Fruit fly (Drosophila melanogaster) whole organism, wandering third instar larva: Measurements from ENCODE around the gene NUCB1.

ENCODE experiments used
- Abd-B ChIP-seq: fragments of >200 bp; optimal IDR thresholded peaks from 2 replicates; lab custom pipeline; 2017; ENCODE audit warnings: missing biosample characterization, missing genetic modification characterization
- CG32264 ChIP-seq: fragments of 200-800 bp; sonication (Bioruptor generic); optimal IDR thresholded peaks from 2 replicates; lab custom pipeline; 2016; ENCODE audit warnings: missing biosample characterization, missing genetic modification characterization
- CrebA ChIP-seq: fragments of 200-800 bp; sonication (Bioruptor generic); optimal IDR thresholded peaks from 2 replicates; lab custom pipeline; 2016; ENCODE audit warnings: missing biosample characterization, mild to moderate bottlenecking, missing genetic modification characterization, borderline replicate concordance
- Dfd ChIP-seq: fragments of >200 bp; optimal IDR thresholded peaks from 2 replicates; lab custom pipeline; 2017; ENCODE audit warnings: missing biosample characterization, missing genetic modification characterization
- GATAd ChIP-seq: sonication (Bioruptor generic); optimal IDR thresholded peaks from 2 replicates; lab custom pipeline; 2016; ENCODE audit warnings: missing biosample characterization, missing genetic modification characterization
- HLH106 ChIP-seq: fragments of 200-800 bp; optimal IDR thresholded peaks from 3 replicates; lab custom pipeline; 2019; ENCODE audit warnings: missing biosample characterization, mild to moderate bottlenecking, missing genetic modification characterization, moderate library complexity
- Hnf4 ChIP-seq: fragments of 200-800 bp; sonication (Bioruptor generic); optimal IDR thresholded peaks from 2 replicates; lab custom pipeline; 2016; ENCODE audit warnings: missing biosample characterization, mild to moderate bottlenecking, missing genetic modification characterization
- Hr78 ChIP-seq: fragments of >200 bp; optimal IDR thresholded peaks from 2 replicates; lab custom pipeline; 2017; ENCODE audit warnings: missing biosample characterization, missing genetic modification characterization
- Hr83 ChIP-seq: fragments of 200-300 bp; sonication (Bioruptor generic); optimal IDR thresholded peaks from 2 replicates; lab custom pipeline; 2016; ENCODE audit warnings: missing biosample characterization, mild to moderate bottlenecking, missing genetic modification characterization, moderate library complexity; ENCODE audit not compliant: poor library complexity, severe bottlenecking
- Jra ChIP-seq: sonication (Bioruptor generic); optimal IDR thresholded peaks from 2 replicates; lab custom pipeline; 2016; ENCODE audit warnings: missing biosample characterization, missing genetic modification characterization
- Mio ChIP-seq: sonication (Bioruptor generic); optimal IDR thresholded peaks from 2 replicates; lab custom pipeline; 2016; ENCODE audit warnings: missing biosample characterization, missing genetic modification characterization
- N ChIP-seq: fragments of >200 bp; optimal IDR thresholded peaks from 2 replicates; lab custom pipeline; 2018; ENCODE audit warnings: missing biosample characterization, missing external identifiers, missing genetic modification characterization
- Rel ChIP-seq, 2 experiments: fragments of 200-800 bp; sonication (Bioruptor generic) in 1 of 2; optimal IDR thresholded peaks; 2 replicates in 1 of 2; 3 replicates in 1 of 2; lab custom pipeline; 2016 to 2019; ENCODE audit warnings: mild to moderate bottlenecking in 2 of 2, missing biosample characterization in 2 of 2, missing genetic modification characterization in 2 of 2, moderate library complexity in 1 of 2
- Vsx2 ChIP-seq: fragments of 200-300, 225-300 bp; sonication (Bioruptor generic); optimal IDR thresholded peaks from 2 replicates; lab custom pipeline; 2018; ENCODE audit warnings: missing biosample characterization, missing genetic modification characterization; ENCODE audit not compliant: partially characterized antibody
- br ChIP-seq: fragments of 200-800 bp; sonication (Bioruptor generic); optimal IDR thresholded peaks from 2 replicates; lab custom pipeline; 2016; ENCODE audit warnings: missing biosample characterization, missing genetic modification characterization
- brk ChIP-seq: fragments of 200-800 bp; sonication (Bioruptor generic); optimal IDR thresholded peaks from 2 replicates; lab custom pipeline; 2016; ENCODE audit warnings: missing biosample characterization, mild to moderate bottlenecking, missing genetic modification characterization
- dl ChIP-seq, 2 experiments: fragments of 175-275, 200-275 bp in 1 of 2; fragments of 200-275 bp in 1 of 2; sonication (Bioruptor generic); optimal IDR thresholded peaks; lab custom pipeline; 2018; ENCODE audit warnings: mild to moderate bottlenecking in 2 of 2, missing biosample characterization in 2 of 2, missing genetic modification characterization in 2 of 2, moderate library complexity in 2 of 2; ENCODE audit not compliant: partially characterized antibody in 2 of 2, insufficient read depth in 1 of 2
- dmrt93B ChIP-seq: fragments of 200-800 bp; sonication (Bioruptor generic); optimal IDR thresholded peaks from 2 replicates; lab custom pipeline; 2018; ENCODE audit warnings: missing biosample characterization, mild to moderate bottlenecking, missing genetic modification characterization
- dsf ChIP-seq: sonication (Bioruptor generic); optimal IDR thresholded peaks from 2 replicates; lab custom pipeline; 2016; ENCODE audit warnings: missing biosample characterization, missing genetic modification characterization, borderline replicate concordance
- ey ChIP-seq: fragments of 200-800 bp; sonication (Bioruptor generic); optimal IDR thresholded peaks from 2 replicates; lab custom pipeline; 2016; ENCODE audit warnings: missing biosample characterization, missing genetic modification characterization
- foxo ChIP-seq, 2 experiments: fragments of 200-800 bp; sonication (Bioruptor generic); optimal IDR thresholded peaks; 2 replicates in 1 of 2; 3 replicates in 1 of 2; lab custom pipeline; 2016 to 2017; ENCODE audit warnings: missing biosample characterization in 2 of 2, missing genetic modification characterization in 2 of 2
- h ChIP-seq: fragments of 200-800 bp; sonication (Bioruptor generic); optimal IDR thresholded peaks from 3 replicates; lab custom pipeline; 2016; ENCODE audit warnings: missing biosample characterization, mild to moderate bottlenecking, missing genetic modification characterization
- jim ChIP-seq: fragments of 175-275, 200-325 bp; sonication (Bioruptor generic); optimal IDR thresholded peaks from 2 replicates; lab custom pipeline; 2016; ENCODE audit warnings: missing biosample characterization, mild to moderate bottlenecking, missing genetic modification characterization
- pan ChIP-seq: fragments of >200 bp; optimal IDR thresholded peaks from 2 replicates; lab custom pipeline; 2017
- psq ChIP-seq: fragments of 200-800 bp; sonication (Bioruptor generic); optimal IDR thresholded peaks from 3 replicates; lab custom pipeline; 2017; ENCODE audit warnings: missing biosample characterization, mild to moderate bottlenecking, missing genetic modification characterization, moderate library complexity
- rgr ChIP-seq: fragments of 200-800 bp; sonication (Bioruptor generic); optimal IDR thresholded peaks from 3 replicates; lab custom pipeline; 2016; ENCODE audit warnings: missing biosample characterization, mild to moderate bottlenecking, missing genetic modification characterization
- sage ChIP-seq: fragments of 200-800 bp; sonication (Bioruptor generic); optimal IDR thresholded peaks from 2 replicates; lab custom pipeline; 2016; ENCODE audit warnings: missing biosample characterization, mild to moderate bottlenecking, missing genetic modification characterization
- sv ChIP-seq: fragments of 200-800 bp; sonication (Bioruptor generic); optimal IDR thresholded peaks from 3 replicates; lab custom pipeline; 2016; ENCODE audit warnings: missing biosample characterization, missing genetic modification characterization
- tai ChIP-seq: sonication (Bioruptor generic); optimal IDR thresholded peaks from 2 replicates; lab custom pipeline; 2016; ENCODE audit warnings: missing biosample characterization, missing genetic modification characterization
- usp ChIP-seq: fragments of >200 bp; optimal IDR thresholded peaks from 2 replicates; lab custom pipeline; 2017; ENCODE audit warnings: missing biosample characterization, missing genetic modification characterization
- woc ChIP-seq: sonication (Bioruptor generic); optimal IDR thresholded peaks from 2 replicates; lab custom pipeline; 2016; ENCODE audit warnings: missing biosample characterization, mild to moderate bottlenecking, missing genetic modification characterization

Gene NUCB1

DNA sequence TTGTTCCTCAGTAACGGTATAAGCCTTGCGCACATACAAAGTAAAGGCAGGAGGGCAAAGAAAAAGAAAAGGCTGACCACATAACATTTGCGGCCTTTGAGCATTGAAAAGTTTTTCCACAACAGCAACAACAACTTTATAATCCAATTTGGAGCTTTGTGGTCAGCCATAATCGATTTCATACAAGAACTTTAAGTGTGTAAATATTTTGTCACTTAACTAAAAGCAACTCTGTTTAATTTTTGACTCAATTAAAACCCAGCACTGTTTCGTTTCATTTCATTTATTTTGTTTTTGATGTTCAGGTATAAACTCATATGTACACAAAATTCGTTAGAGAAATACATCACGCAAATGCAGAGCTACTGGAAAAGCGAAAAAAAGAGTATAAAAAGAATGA lies 4.6 kb downstream of the NUCB1 start, which contains the start of gene CG42816:
TSS of gene CG42816 (minus strand) at position 101 of the 400 bp plus-strand sequence.
- TF ChIP-seq tai (GFP tag; lab: Kevin White, UChicago) (no peak), dl (GFP tag; optimal IDR thresholded peaks at IDR 0.05; lab: Kevin White, UChicago; ENCODE audit: insufficient read depth in 1 of 2, partially characterized antibody in 2 of 2) (no peak), Rel (GFP tag; optimal IDR thresholded peaks at IDR 0.05; lab: Kevin White, UChicago) (no peak), Rel (tag; optimal IDR thresholded peaks at IDR 0.05; lab: Kevin White, UChicago) (no peak), sage (GFP tag; lab: Kevin White, UChicago) (no peak), GATAd (no peak), brk (GFP tag; lab: Kevin White, UChicago) (no peak), psq (no peak), HLH106 (tag; lab: Kevin White, UChicago) (no peak), ey (no peak), br (GFP tag; lab: Kevin White, UChicago) (no peak), dmrt93B (GFP tag; lab: Kevin White, UChicago) (no peak), rgr (GFP tag; lab: Kevin White, UChicago) (no peak), Jra (no peak), usp (GFP tag; lab: Kevin White, UChicago) (no peak), Mio (GFP tag; lab: Kevin White, UChicago) (no peak), Vsx2 (GFP tag; lab: Kevin White, UChicago) (no peak)

DNA sequence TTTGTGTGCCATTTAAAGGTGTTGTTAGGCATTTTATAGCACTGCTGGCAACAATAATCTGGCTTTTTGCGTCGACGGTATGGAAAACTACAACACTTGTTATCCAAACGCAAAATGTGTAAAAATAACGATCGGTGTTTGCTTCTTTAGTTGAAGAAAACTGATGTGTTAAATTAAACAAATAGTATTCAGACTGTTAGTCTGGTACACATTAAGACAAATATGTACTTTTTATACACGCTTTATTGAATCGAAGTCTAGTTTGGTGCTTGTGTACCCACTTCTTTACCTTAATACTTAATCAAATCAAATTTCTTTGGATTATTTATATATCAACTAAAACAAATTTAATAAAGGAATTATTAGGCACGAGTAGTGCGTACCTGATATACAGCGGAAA lies 10.6 kb downstream of the NUCB1 start:
- TF ChIP-seq br (GFP tag; lab: Kevin White, UChicago): no peak
- TF ChIP-seq Rel (GFP tag; optimal IDR thresholded peaks at IDR 0.05; lab: Kevin White, UChicago): no peak
- TF ChIP-seq Rel (tag; optimal IDR thresholded peaks at IDR 0.05; lab: Kevin White, UChicago): no peak
- TF ChIP-seq Hr83 (GFP tag; lab: Kevin White, UChicago): no peak
- no peak for TF ChIP-seq woc (GFP tag; lab: Kevin White, UChicago)
- no peak for TF ChIP-seq CG32264 (GFP tag; lab: Kevin White, UChicago)
- no peak for TF ChIP-seq jim (GFP tag; lab: Kevin White, UChicago)
- no peak for TF ChIP-seq Jra
- no peak for TF ChIP-seq pan (lab: Kevin White, UChicago)
- TF ChIP-seq brk (GFP tag; lab: Kevin White, UChicago): no peak
- TF ChIP-seq h (GFP tag; lab: Kevin White, UChicago): no peak
- TF ChIP-seq sage (GFP tag; lab: Kevin White, UChicago): no peak
- TF ChIP-seq rgr (GFP tag; lab: Kevin White, UChicago): no peak
- no peak for TF ChIP-seq foxo (GFP tag; optimal IDR thresholded peaks at IDR 0.05; lab: Kevin White, UChicago)
- no peak for TF ChIP-seq Vsx2 (GFP tag; lab: Kevin White, UChicago)
- no peak for TF ChIP-seq usp (GFP tag; lab: Kevin White, UChicago)
- no peak for TF ChIP-seq Abd-B
- no peak for TF ChIP-seq dsf (GFP tag; lab: Kevin White, UChicago)
- no peak for TF ChIP-seq N (GFP tag; lab: Kevin White, UChicago)
- no peak for TF ChIP-seq Hr78

DNA sequence AAGACGTTTGTCGTGTGGAACGTTAAGA lies 10.8 kb downstream of the NUCB1 start, which contains the start of gene CG42815:
TSS of gene CG42815 (minus strand) at position 20 of the 28 bp plus-strand sequence.
- no peak for TF ChIP-seq tai (GFP tag; lab: Kevin White, UChicago)
- TF ChIP-seq Hr83 (GFP tag; lab: Kevin White, UChicago): no peak
- no peak for TF ChIP-seq dmrt93B (GFP tag; lab: Kevin White, UChicago)
- no peak for TF ChIP-seq rgr (GFP tag; lab: Kevin White, UChicago)
- TF ChIP-seq CrebA (GFP tag; lab: Kevin White, UChicago): no peak
- no peak for TF ChIP-seq psq
- no peak for TF ChIP-seq CG32264 (GFP tag; lab: Kevin White, UChicago)
- no peak for TF ChIP-seq Abd-B
- no peak for TF ChIP-seq jim (GFP tag; lab: Kevin White, UChicago)
- no peak for TF ChIP-seq Vsx2 (GFP tag; lab: Kevin White, UChicago)
- TF ChIP-seq N (GFP tag; lab: Kevin White, UChicago): no peak
- TF ChIP-seq sv (GFP tag; lab: Kevin White, UChicago): no peak
- no peak for TF ChIP-seq Dfd
- no peak for TF ChIP-seq Hr78
- TF ChIP-seq Hnf4 (GFP tag; lab: Kevin White, UChicago): no peak

DNA sequence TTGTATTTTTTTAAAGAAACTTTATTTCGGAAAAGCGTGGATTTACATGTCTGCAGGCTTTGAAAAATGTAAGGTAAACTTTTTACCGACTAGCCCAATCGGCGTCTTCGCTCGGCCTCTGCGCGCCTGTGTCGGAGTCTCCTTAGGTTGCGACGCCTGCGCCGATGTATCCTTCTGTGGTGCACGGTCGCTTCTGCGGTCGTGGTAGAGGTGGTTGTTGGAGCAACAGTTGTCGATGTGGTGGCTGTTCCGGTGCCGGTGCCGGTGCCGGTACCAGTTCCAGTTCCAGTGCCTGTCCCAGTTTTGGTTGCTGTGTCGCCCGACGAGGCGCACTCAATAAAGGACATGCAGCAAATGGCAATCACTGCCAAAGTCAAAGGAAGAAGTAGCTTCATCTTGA lies 11.0 kb downstream of the NUCB1 start:
- TF ChIP-seq tai (GFP tag; lab: Kevin White, UChicago) (no peak), dl (GFP tag; optimal IDR thresholded peaks at IDR 0.05; lab: Kevin White, UChicago; ENCODE audit: insufficient read depth in 1 of 2, partially characterized antibody in 2 of 2) (no peak), pan (lab: Kevin White, UChicago) (no peak), Dfd (no peak), CrebA (GFP tag; lab: Kevin White, UChicago) (no peak), GATAd (no peak), br (GFP tag; lab: Kevin White, UChicago) (no peak), Hr78 (no peak)
